Worm (Caenorhabditis elegans) whole organism, L1 larva: Measurements from ENCODE around the gene unc-115.

Source experiments
- C34B4.2 ChIP-seq: sonication (generic microtip); optimal IDR thresholded peaks from 2 replicates; lab custom pipeline; 2017; ENCODE audit warnings: mild to moderate bottlenecking, missing genetic modification characterization, missing compliant biosample characterization
- F16B12.6 ChIP-seq: fragments of 150-350 bp; optimal IDR thresholded peaks from 2 replicates; lab custom pipeline; 2014; ENCODE audit warnings: missing biosample characterization, missing genetic modification characterization
- aha-1 ChIP-seq: fragments of 150-350 bp; optimal IDR thresholded peaks from 2 replicates; lab custom pipeline; 2014; ENCODE audit warnings: missing biosample characterization, missing genetic modification characterization
- ama-1 ChIP-seq: fragments of 150-350 bp; optimal IDR thresholded peaks from 2 replicates; lab custom pipeline; 2014
- blmp-1 ChIP-seq: fragments of 150-350 bp; optimal IDR thresholded peaks from 2 replicates; lab custom pipeline; 2014; ENCODE audit warnings: missing biosample characterization, missing genetic modification characterization
- ceh-8 ChIP-seq: fragments of 200-800 bp; sonication (Bioruptor generic); optimal IDR thresholded peaks from 2 replicates; lab custom pipeline; 2018; ENCODE audit warnings: mild to moderate bottlenecking, missing genetic modification characterization, moderate library complexity, missing compliant biosample characterization
- ceh-90 ChIP-seq: sonication (generic microtip); optimal IDR thresholded peaks from 2 replicates; lab custom pipeline; 2016; ENCODE audit warnings: missing genetic modification characterization, missing compliant biosample characterization
- dpl-1 ChIP-seq, 3 experiments: fragments of 150-350 bp in 2 of 3; sonication (generic microtip) in 1 of 3; optimal IDR thresholded peaks; 2 replicates each; lab custom pipeline; 2014 to 2017; ENCODE audit warnings: missing biosample characterization in 3 of 3, missing genetic modification characterization in 3 of 3, missing genetic modification reagents in 3 of 3
- dsc-1 ChIP-seq: sonication (generic microtip); optimal IDR thresholded peaks from 2 replicates; lab custom pipeline; 2016; ENCODE audit warnings: mild to moderate bottlenecking, missing genetic modification characterization, missing compliant biosample characterization
- efl-1 ChIP-seq, 4 experiments: fragments of 150-350 bp; optimal IDR thresholded peaks in 3 of 4; peaks in 1 of 4; 1 replicate in 1 of 4; 2 replicates in 3 of 4; lab custom pipeline; 2014; ENCODE audit warnings: missing biosample characterization in 2 of 4, missing genetic modification characterization in 2 of 4, missing genetic modification reagents in 2 of 4
- efl-3 ChIP-seq: fragments of 200-800 bp; sonication (Bioruptor generic); optimal IDR thresholded peaks from 2 replicates; lab custom pipeline; 2018; ENCODE audit warnings: mild to moderate bottlenecking, missing genetic modification characterization, missing compliant biosample characterization
- egl-27 ChIP-seq, 2 experiments: fragments of 150-350 bp in 1 of 2; sonication (generic microtip); optimal IDR thresholded peaks; 3 replicates each; lab custom pipeline; 2017 to 2018; ENCODE audit warnings: missing biosample characterization in 2 of 2, missing genetic modification characterization in 2 of 2, missing genetic modification reagents in 2 of 2
- elt-2 ChIP-seq: sonication (generic microtip); optimal IDR thresholded peaks from 2 replicates; lab custom pipeline; 2016; ENCODE audit warnings: missing genetic modification characterization, mild to moderate bottlenecking, inconsistent platforms, missing compliant biosample characterization, missing genetic modification reagents
- elt-3 ChIP-seq, 6 experiments: fragments of 150-350 bp in 1 of 6; sonication (generic microtip); optimal IDR thresholded peaks; 2 replicates each; lab custom pipeline; 2017 to 2018; ENCODE audit warnings: missing biosample characterization in 6 of 6, missing genetic modification characterization in 6 of 6, inconsistent platforms in 1 of 6
- ets-5 ChIP-seq: fragments of 200-800 bp; sonication (Bioruptor generic); IDR thresholded peaks from 2 replicates; pipeline ENCODE4 v1.3.6; 2022; ENCODE audit warnings: missing genetic modification characterization, missing compliant biosample characterization
- fkh-10 ChIP-seq: sonication (generic microtip); optimal IDR thresholded peaks from 2 replicates; lab custom pipeline; 2017; ENCODE audit warnings: missing biosample characterization, missing genetic modification reagents, missing genetic modification characterization
- fkh-4 ChIP-seq: sonication (generic microtip); optimal IDR thresholded peaks from 2 replicates; lab custom pipeline; 2016; ENCODE audit warnings: missing compliant biosample characterization, missing genetic modification characterization, borderline replicate concordance
- fkh-8 ChIP-seq: sonication (generic microtip); optimal IDR thresholded peaks from 2 replicates; lab custom pipeline; 2016; ENCODE audit warnings: mild to moderate bottlenecking, missing genetic modification characterization, missing compliant biosample characterization
- hlh-4 ChIP-seq: sonication (generic microtip); optimal IDR thresholded peaks from 2 replicates; lab custom pipeline; 2016; ENCODE audit warnings: mild to moderate bottlenecking, missing genetic modification characterization, missing compliant biosample characterization
- jun-1 ChIP-seq: fragments of 150-350 bp; optimal IDR thresholded peaks from 2 replicates; lab custom pipeline; 2014; ENCODE audit warnings: missing biosample characterization, missing genetic modification reagents, missing genetic modification characterization
- lin-14 ChIP-seq: fragments of 200-800 bp; sonication (Bioruptor generic); optimal IDR thresholded peaks from 2 replicates; lab custom pipeline; 2018; ENCODE audit warnings: mild to moderate bottlenecking, missing genetic modification characterization, moderate library complexity, missing compliant biosample characterization
- lin-15B ChIP-seq: fragments of 150-350 bp; sonication (generic microtip); optimal IDR thresholded peaks from 3 replicates; lab custom pipeline; 2014; ENCODE audit warnings: missing biosample characterization, missing genetic modification characterization
- mab-9 ChIP-seq: fragments of 200-800 bp; sonication (Bioruptor generic); IDR thresholded peaks from 2 replicates; pipeline ENCODE4 v1.3.6; 2022; ENCODE audit warnings: missing genetic modification reagents, missing genetic modification characterization, missing compliant biosample characterization
- mep-1 ChIP-seq: fragments of 150-350 bp; optimal IDR thresholded peaks from 2 replicates; lab custom pipeline; 2014; ENCODE audit warnings: missing biosample characterization, missing genetic modification characterization
- nhr-11 ChIP-seq: fragments of 150-350 bp; optimal IDR thresholded peaks from 2 replicates; lab custom pipeline; 2014; ENCODE audit warnings: missing biosample characterization, missing genetic modification characterization
- nhr-20 ChIP-seq: sonication (generic microtip); optimal IDR thresholded peaks from 2 replicates; lab custom pipeline; 2016; ENCODE audit warnings: mild to moderate bottlenecking, missing genetic modification characterization, missing compliant biosample characterization
- nhr-28 ChIP-seq: fragments of 150-350 bp; optimal IDR thresholded peaks from 2 replicates; lab custom pipeline; 2014; ENCODE audit warnings: missing biosample characterization, missing genetic modification characterization
- nhr-71 ChIP-seq: sonication (generic microtip); optimal IDR thresholded peaks from 2 replicates; lab custom pipeline; 2016; ENCODE audit warnings: mild to moderate bottlenecking, missing genetic modification characterization, moderate library complexity, missing compliant biosample characterization
- nhr-77 ChIP-seq: fragments of 150-350 bp; optimal IDR thresholded peaks from 2 replicates; lab custom pipeline; 2014; ENCODE audit warnings: missing biosample characterization, missing genetic modification characterization
- nhr-85 ChIP-seq: sonication (generic microtip); peaks from one replicate; lab custom pipeline; 2016; ENCODE audit warnings: missing genetic modification characterization, inconsistent platforms, missing compliant biosample characterization
- pag-3 ChIP-seq: sonication (generic microtip); optimal IDR thresholded peaks from 2 replicates; lab custom pipeline; 2017; ENCODE audit warnings: missing genetic modification characterization, mild to moderate bottlenecking, missing compliant biosample characterization, antibody characterized with exemption, borderline replicate concordance; ENCODE audit not compliant: insufficient read depth
- rnt-1 ChIP-seq: sonication (generic microtip); optimal IDR thresholded peaks from 2 replicates; lab custom pipeline; 2016; ENCODE audit warnings: mild to moderate bottlenecking, missing genetic modification characterization, moderate library complexity, missing compliant biosample characterization
- snu-23 ChIP-seq: sonication (generic microtip); optimal IDR thresholded peaks from 2 replicates; lab custom pipeline; 2016; ENCODE audit warnings: missing genetic modification characterization, missing compliant biosample characterization
- sox-4 ChIP-seq: sonication (generic microtip); optimal IDR thresholded peaks from 2 replicates; lab custom pipeline; 2016; ENCODE audit warnings: missing genetic modification characterization, missing compliant biosample characterization
- sup-37 ChIP-seq: fragments of 200-800 bp; sonication (Bioruptor generic); optimal IDR thresholded peaks from 2 replicates; lab custom pipeline; 2018; ENCODE audit warnings: mild to moderate bottlenecking, missing genetic modification characterization, missing compliant biosample characterization
- tlp-1 ChIP-seq: fragments of 150-350 bp; optimal IDR thresholded peaks from 2 replicates; lab custom pipeline; 2014; ENCODE audit warnings: missing biosample characterization, missing genetic modification characterization
- unc-62 ChIP-seq: fragments of 150-350 bp; optimal IDR thresholded peaks from 2 replicates; lab custom pipeline; 2014; ENCODE audit warnings: missing biosample characterization, missing genetic modification reagents, missing genetic modification characterization
- unc-86 ChIP-seq: sonication (generic microtip); optimal IDR thresholded peaks from 2 replicates; lab custom pipeline; 2016; ENCODE audit warnings: missing genetic modification characterization, missing compliant biosample characterization
- xbp-1 ChIP-seq: sonication (generic microtip); optimal IDR thresholded peaks from 2 replicates; lab custom pipeline; 2016; ENCODE audit warnings: missing genetic modification characterization, missing compliant biosample characterization
- ztf-11 ChIP-seq, 2 experiments: sonication (generic microtip); optimal IDR thresholded peaks; 2 replicates each; lab custom pipeline; 2016 to 2017; ENCODE audit warnings: missing genetic modification characterization in 2 of 2, missing biosample characterization in 1 of 2, missing compliant biosample characterization in 1 of 2

Gene unc-115

ce11 chrX:10145011-10145410 is 1.7 kb upstream of the unc-115 start (continued):
- TF ChIP-seq aha-1 (tag; lab: Kevin White, UChicago) = no peak
- TF ChIP-seq dpl-1 (GFP tag; optimal IDR thresholded peaks at IDR 0.05; lab: Kevin White, UChicago) = no peak
- TF ChIP-seq efl-1 (optimal IDR thresholded peaks at IDR 0.05; lab: Kevin White, UChicago) = peak in 1 of 2 experiments; percentile 23
- peak in 1 of 2 experiments; percentile 86 for TF ChIP-seq efl-1 (GFP tag; optimal IDR thresholded peaks at IDR 0.05 in 1 of 2; lab: Kevin White, UChicago)
- peak; percentile 43 for TF ChIP-seq elt-2 (tag; lab: Kevin White, UChicago)

ce11 chrX:10147236-10147635 is 544 bp downstream of the unc-115 start:
- TF ChIP-seq jun-1 (tag; lab: Kevin White, UChicago) (no peak), mab-9 (GFP tag; lab: Robert Waterston, UW) (no peak), fkh-4 (tag; lab: Kevin White, UChicago) (no peak), fkh-10 (GFP tag; lab: Kevin White, UChicago) (no peak), nhr-28 (tag; lab: Kevin White, UChicago) (no peak), unc-62 (GFP tag; lab: Kevin White, UChicago) (peak; percentile 35), efl-1 (optimal IDR thresholded peaks at IDR 0.05; lab: Kevin White, UChicago) (no peak), efl-1 (GFP tag; optimal IDR thresholded peaks at IDR 0.05 in 1 of 2; lab: Kevin White, UChicago) (peak in 1 of 2 experiments; percentile 80), nhr-85 (tag; lab: Kevin White, UChicago) (peak; percentile 45), blmp-1 (peak; percentile 93), ztf-11 (tag; optimal IDR thresholded peaks at IDR 0.05; lab: Kevin White, UChicago) (no peak), elt-3 (tag; optimal IDR thresholded peaks at IDR 0.05; lab: Kevin White, UChicago) (peak in 1 of 6 experiments; percentile 3), aha-1 (tag; lab: Kevin White, UChicago) (no peak), fkh-8 (tag; lab: Kevin White, UChicago) (no peak)

- TF ChIP-seq nhr-71 (tag; lab: Kevin White, UChicago) = peak; percentile 35
- no peak for TF ChIP-seq efl-3 (GFP tag; lab: Kevin White, UChicago)
- TF ChIP-seq hlh-4 (tag; lab: Kevin White, UChicago) = no peak
- no peak for TF ChIP-seq ceh-8
- TF ChIP-seq dsc-1 (tag; lab: Kevin White, UChicago) = no peak
- no peak for TF ChIP-seq pag-3 (tag; lab: Kevin White, UChicago)
- no peak for TF ChIP-seq xbp-1
- TF ChIP-seq unc-86 (tag; lab: Kevin White, UChicago) = no peak
- TF ChIP-seq tlp-1 (tag; lab: Kevin White, UChicago) = no peak
- TF ChIP-seq rnt-1 (tag; lab: Kevin White, UChicago) = peak; percentile 7
- peak in 1 of 2 experiments; percentile 18 for TF ChIP-seq egl-27 (tag; optimal IDR thresholded peaks at IDR 0.05; lab: Kevin White, UChicago)
- peak; percentile 1 for TF ChIP-seq mep-1 (tag; lab: Kevin White, UChicago)
- no peak for TF ChIP-seq ama-1
- peak; percentile 9 for TF ChIP-seq elt-2 (tag; lab: Kevin White, UChicago)
- no peak for TF ChIP-seq dpl-1 (GFP tag; optimal IDR thresholded peaks at IDR 0.05; lab: Kevin White, UChicago)
- no peak for TF ChIP-seq ceh-90 (tag; lab: Kevin White, UChicago)
- TF ChIP-seq nhr-77 = no peak
- peak; percentile 12 for TF ChIP-seq nhr-20
- no peak for TF ChIP-seq nhr-11 (tag; lab: Kevin White, UChicago)
- no peak for TF ChIP-seq blmp-1
- no peak for TF ChIP-seq fkh-10 (GFP tag; lab: Kevin White, UChicago)
- TF ChIP-seq sup-37 = no peak
- no peak for TF ChIP-seq ets-5 (GFP tag; lab: Robert Waterston, UW)
- peak; percentile 51 for TF ChIP-seq nhr-85 (tag; lab: Kevin White, UChicago)
- no peak for TF ChIP-seq sox-4 (tag; lab: Kevin White, UChicago)
- no peak for TF ChIP-seq efl-1 (optimal IDR thresholded peaks at IDR 0.05; lab: Kevin White, UChicago)
- no peak for TF ChIP-seq efl-1 (GFP tag; optimal IDR thresholded peaks at IDR 0.05 in 1 of 2; lab: Kevin White, UChicago)
- peak in 1 of 2 experiments; percentile 22 for TF ChIP-seq ztf-11 (tag; optimal IDR thresholded peaks at IDR 0.05; lab: Kevin White, UChicago)
- peak; percentile 16 for TF ChIP-seq snu-23 (GFP tag; lab: Kevin White, UChicago)
- TF ChIP-seq C34B4.2 (tag; lab: Kevin White, UChicago) = no peak
- no peak for TF ChIP-seq F16B12.6 (tag; lab: Kevin White, UChicago)
- TF ChIP-seq lin-14 (GFP tag; lab: Kevin White, UChicago) = peak; percentile 33
- TF ChIP-seq lin-15B (tag; lab: Kevin White, UChicago) = no peak
Observed at ce11 chrX:10148235-10148872, 1.7 kb downstream of the unc-115 start.
